Worm (Caenorhabditis elegans): ENCODE measurements around the gene ttll-9.

ttll-9 gene

ce11 chrV:20871194-20871593 lies 39.1 kb upstream of the ttll-9 start:
- TF ChIP-seq unc-62 (GFP tag; optimal IDR thresholded peaks at IDR 0.05) (no peak), mbf-1 (tag; optimal IDR thresholded peaks at IDR 0.05) (no peak), skn-1 (tag; optimal IDR thresholded peaks at IDR 0.05) (no peak), mdl-1 (tag; optimal IDR thresholded peaks at IDR 0.05) (no peak), gmeb-1 (tag; optimal IDR thresholded peaks at IDR 0.05) (no peak)

ce11 chrV:20873144-20873543 lies 37.1 kb upstream of the ttll-9 start:
- TF ChIP-seq mab-5 (tag; optimal IDR thresholded peaks at IDR 0.05) (no peak), ama-1 (optimal IDR thresholded peaks at IDR 0.05) (no peak), elt-1 (tag; optimal IDR thresholded peaks at IDR 0.05) (no peak), dmd-4 (tag; optimal IDR thresholded peaks at IDR 0.05) (no peak), unc-62 (GFP tag; optimal IDR thresholded peaks at IDR 0.05) (no peak), nhr-25 (tag; optimal IDR thresholded peaks at IDR 0.05) (no peak), fos-1 (tag; optimal IDR thresholded peaks at IDR 0.05) (no peak), crh-2 (tag; optimal IDR thresholded peaks at IDR 0.05) (no peak), zag-1 (tag; optimal IDR thresholded peaks at IDR 0.05) (peak; percentile 46), sem-4 (tag; optimal IDR thresholded peaks at IDR 0.05) (peak; percentile 26), unc-55 (GFP tag; optimal IDR thresholded peaks at IDR 0.05) (peak; percentile 36), nhr-129 (tag; optimal IDR thresholded peaks at IDR 0.05) (peak; percentile 23), nhr-23 (tag; optimal IDR thresholded peaks at IDR 0.05) (no peak)

ce11 chrV:20875324-20875723 lies 34.9 kb upstream of the ttll-9 start:
- no peak for TF ChIP-seq elt-1 (tag; optimal IDR thresholded peaks at IDR 0.05)
- no peak for TF ChIP-seq nhr-6 (tag; optimal IDR thresholded peaks at IDR 0.05)
- no peak for TF ChIP-seq unc-39 (tag; optimal IDR thresholded peaks at IDR 0.05)
- no peak for TF ChIP-seq blmp-1 (tag; optimal IDR thresholded peaks at IDR 0.05; ENCODE audit: insufficient read depth)
- no peak for TF ChIP-seq nhr-25 (tag; optimal IDR thresholded peaks at IDR 0.05)
- no peak for TF ChIP-seq ztf-1 (GFP tag; conservative IDR thresholded peaks at IDR 0.05)
- TF ChIP-seq nhr-129 (tag; optimal IDR thresholded peaks at IDR 0.05): no peak
- no peak for TF ChIP-seq aly-2 (tag; optimal IDR thresholded peaks at IDR 0.05)
- TF ChIP-seq crh-2 (tag; optimal IDR thresholded peaks at IDR 0.05): no peak
- TF ChIP-seq alr-1 (tag; optimal IDR thresholded peaks at IDR 0.05): no peak
- no peak for TF ChIP-seq lin-11 (tag; optimal IDR thresholded peaks at IDR 0.05)
- TF ChIP-seq F13H6.1 (tag; optimal IDR thresholded peaks at IDR 0.05): no peak
- TF ChIP-seq Y55F3AM.14 (GFP tag; optimal IDR thresholded peaks at IDR 0.05): no peak

- peak; percentile 44 for TF ChIP-seq egl-27 (tag; optimal IDR thresholded peaks at IDR 0.05)
- peak; percentile 61 for TF ChIP-seq nhr-129 (tag; optimal IDR thresholded peaks at IDR 0.05)
- no peak for TF ChIP-seq nhr-23 (tag; optimal IDR thresholded peaks at IDR 0.05)
- no peak for TF ChIP-seq nhr-10 (tag; optimal IDR thresholded peaks at IDR 0.05)
- TF ChIP-seq crh-2 (tag; optimal IDR thresholded peaks at IDR 0.05): peak; percentile 80
- peak; percentile 62 for TF ChIP-seq sma-9 (GFP tag; optimal IDR thresholded peaks at IDR 0.05)
- TF ChIP-seq sma-9 (tag; optimal IDR thresholded peaks at IDR 0.05): no peak
- TF ChIP-seq lin-13 (GFP tag; optimal IDR thresholded peaks at IDR 0.05): peak; percentile 36
- no peak for TF ChIP-seq mab-5 (tag; optimal IDR thresholded peaks at IDR 0.05)
- TF ChIP-seq snpc-4 (tag; optimal IDR thresholded peaks at IDR 0.05): peak; percentile 27
- TF ChIP-seq C34F6.9 (tag; optimal IDR thresholded peaks at IDR 0.05): peak; percentile 82
- TF ChIP-seq lsy-2 (tag; optimal IDR thresholded peaks at IDR 0.05): peak; percentile 30 to 68
- peak; percentile 42 for TF ChIP-seq F13H6.1 (tag; optimal IDR thresholded peaks at IDR 0.05)
- no peak for TF ChIP-seq nhr-12 (tag; optimal IDR thresholded peaks at IDR 0.05)
- TF ChIP-seq ceh-16 (tag; optimal IDR thresholded peaks at IDR 0.05): no peak
- no peak for TF ChIP-seq ztf-1 (GFP tag; conservative IDR thresholded peaks at IDR 0.05)
- TF ChIP-seq Y55F3AM.14 (GFP tag; optimal IDR thresholded peaks at IDR 0.05): no peak
- TF ChIP-seq sem-4 (tag; optimal IDR thresholded peaks at IDR 0.05): peak; percentile 13
- peak; percentile 91 for TF ChIP-seq unc-55 (GFP tag; optimal IDR thresholded peaks at IDR 0.05)
- no peak for TF ChIP-seq lin-11 (tag; optimal IDR thresholded peaks at IDR 0.05)
- TF ChIP-seq nhr-6 (tag; optimal IDR thresholded peaks at IDR 0.05): peak; percentile 37
- peak; percentile 83 for TF ChIP-seq zag-1 (tag; optimal IDR thresholded peaks at IDR 0.05)
Measured at ce11 chrV:20879069-20879667, 31.1 kb upstream of the ttll-9 start, which contains the start of gene unc-80. unc-80 (plus strand) TSS chrV:20879601.
